Fruit fly (Drosophila melanogaster) whole organism, adult: Measurements from ENCODE around the gene ind.

Source experiments
- CG11617 ChIP-seq: fragments of 200-800 bp; sonication (Bioruptor generic); optimal IDR thresholded peaks from 2 replicates; lab custom pipeline; 2017; ENCODE audit warnings: mild to moderate bottlenecking, missing biosample characterization, missing genetic modification reagents, missing genetic modification characterization
- CG12768 ChIP-seq: fragments of 200-800 bp; sonication (Bioruptor generic); optimal IDR thresholded peaks from 2 replicates; lab custom pipeline; 2017; ENCODE audit warnings: missing biosample characterization, missing genetic modification characterization, mild to moderate bottlenecking, moderate library complexity, missing genetic modification reagents
- CG14711 ChIP-seq: fragments of 200-800 bp; sonication (Bioruptor generic); optimal IDR thresholded peaks from 2 replicates; lab custom pipeline; 2018; ENCODE audit warnings: missing biosample characterization, mild to moderate bottlenecking, missing genetic modification characterization, moderate library complexity
- CG1620 ChIP-seq: fragments of 200-800 bp; sonication (Bioruptor generic); optimal IDR thresholded peaks from 2 replicates; lab custom pipeline; 2016; ENCODE audit warnings: missing biosample characterization, missing genetic modification characterization
- CG33017 ChIP-seq: fragments of 200-800 bp; sonication (Bioruptor generic); optimal IDR thresholded peaks from 2 replicates; lab custom pipeline; 2018; ENCODE audit warnings: missing biosample characterization, mild to moderate bottlenecking, missing genetic modification characterization, moderate library complexity
- CG5204 ChIP-seq: fragments of 200-800 bp; sonication (Bioruptor generic); optimal IDR thresholded peaks from 2 replicates; lab custom pipeline; 2016; ENCODE audit warnings: missing biosample characterization, missing genetic modification characterization
- CG7045 ChIP-seq: fragments of 200-800 bp; sonication (Bioruptor generic); optimal IDR thresholded peaks from 2 replicates; lab custom pipeline; 2017; ENCODE audit warnings: missing biosample characterization, mild to moderate bottlenecking, missing genetic modification characterization
- CG7101 ChIP-seq: fragments of 200-800 bp; sonication (Bioruptor generic); optimal IDR thresholded peaks from 2 replicates; lab custom pipeline; 2018; ENCODE audit warnings: missing biosample characterization, mild to moderate bottlenecking, missing genetic modification characterization, moderate library complexity
- Clk ChIP-seq: fragments of 200-800 bp; sonication (Bioruptor generic); optimal IDR thresholded peaks from 2 replicates; lab custom pipeline; 2017; ENCODE audit warnings: missing biosample characterization, missing genetic modification characterization
- Crg-1 ChIP-seq: fragments of 200-800 bp; sonication (Bioruptor generic); optimal IDR thresholded peaks from 2 replicates; lab custom pipeline; 2016; ENCODE audit warnings: missing biosample characterization, missing genetic modification characterization
- Hr96 ChIP-seq: fragments of 200-800 bp; sonication (Bioruptor generic); optimal IDR thresholded peaks from 2 replicates; lab custom pipeline; 2016; ENCODE audit warnings: missing biosample characterization, missing genetic modification characterization
- Mnt ChIP-seq: fragments of 200-800 bp; sonication (Bioruptor generic); optimal IDR thresholded peaks from 2 replicates; lab custom pipeline; 2016; ENCODE audit warnings: missing biosample characterization, mild to moderate bottlenecking, missing genetic modification characterization
- bab1 ChIP-seq: fragments of 200-800 bp; sonication (Bioruptor generic); optimal IDR thresholded peaks from 3 replicates; lab custom pipeline; 2019; ENCODE audit warnings: missing biosample characterization, mild to moderate bottlenecking, missing genetic modification characterization, moderate library complexity
- cic ChIP-seq: fragments of 200-800 bp; sonication (Bioruptor generic); optimal IDR thresholded peaks from 2 replicates; lab custom pipeline; 2017; ENCODE audit warnings: missing biosample characterization, mild to moderate bottlenecking, missing genetic modification characterization, moderate library complexity
- cnc ChIP-seq, 2 experiments: fragments of >200 bp; optimal IDR thresholded peaks; 2 replicates each; lab custom pipeline; 2017
- kay ChIP-seq: fragments of 200-800 bp; sonication (Bioruptor generic); peaks from one replicate; lab custom pipeline; 2016; ENCODE audit warnings: missing biosample characterization, missing genetic modification characterization, borderline replicate concordance
- ovo ChIP-seq: fragments of 200-800 bp; sonication (Bioruptor generic); optimal IDR thresholded peaks from 2 replicates; lab custom pipeline; 2016; ENCODE audit warnings: missing biosample characterization, missing genetic modification characterization
- pad ChIP-seq: fragments of 200-800 bp; sonication (Bioruptor generic); optimal IDR thresholded peaks from 3 replicates; lab custom pipeline; 2017; ENCODE audit warnings: missing biosample characterization, missing genetic modification characterization, mild to moderate bottlenecking, moderate library complexity, missing genetic modification reagents
- tj ChIP-seq: fragments of 200-800 bp; sonication (Bioruptor generic); optimal IDR thresholded peaks from 3 replicates; lab custom pipeline; 2017; ENCODE audit warnings: missing biosample characterization, mild to moderate bottlenecking, missing genetic modification characterization, moderate library complexity
- toe ChIP-seq: fragments of 200-800 bp; sonication (Bioruptor generic); optimal IDR thresholded peaks from 2 replicates; lab custom pipeline; 2016; ENCODE audit warnings: missing biosample characterization, missing genetic modification characterization

The ind gene

dm6 chr3L:15054477-15054876 is 10.8 kb upstream of the ind start, which contains the start of gene EAChm:
Gene EAChm, plus strand, starts transcription at chr3L:15054777.
- no peak for TF ChIP-seq CG14711 (tag; lab: Kevin White, UChicago)
- TF ChIP-seq Mnt (GFP tag; lab: Kevin White, UChicago), result no peak
- TF ChIP-seq CG11617 (GFP tag; lab: Kevin White, UChicago), result no peak
- no peak for TF ChIP-seq Clk (GFP tag; lab: Kevin White, UChicago)
- no peak for TF ChIP-seq cnc (optimal IDR thresholded peaks at IDR 0.05; lab: Kevin White, UChicago)
- no peak for TF ChIP-seq CG12768 (GFP tag; lab: Kevin White, UChicago)
- TF ChIP-seq CG7101 (tag; lab: Kevin White, UChicago), result no peak

- TF ChIP-seq CG1620 (GFP tag; lab: Kevin White, UChicago) (no peak), CG5204 (GFP tag; lab: Kevin White, UChicago) (no peak), kay (GFP tag; lab: Kevin White, UChicago) (no peak), cic (no peak)
These were observed 10.3 kb upstream of the ind start, which contains the start of gene CG18649 for dm6 chr3L:15054035-15054434. Gene CG18649, minus strand, starts transcription at chr3L:15054135.

- no peak for TF ChIP-seq CG14711 (tag; lab: Kevin White, UChicago)
- no peak for TF ChIP-seq pad (GFP tag; lab: Kevin White, UChicago)
- no peak for TF ChIP-seq CG33017 (tag; lab: Kevin White, UChicago)
- no peak for TF ChIP-seq CG5204 (GFP tag; lab: Kevin White, UChicago)
- TF ChIP-seq CG7045, result no peak
- TF ChIP-seq bab1, result no peak
- TF ChIP-seq Mnt (GFP tag; lab: Kevin White, UChicago), result no peak
These were observed 9.5 kb upstream of the ind start, which contains the start of gene CG43680 for dm6 chr3L:15053251-15053650. Gene CG43680, minus strand, starts transcription at chr3L:15053351.

- no peak for TF ChIP-seq CG1620 (GFP tag; lab: Kevin White, UChicago)
- TF ChIP-seq CG7101 (tag; lab: Kevin White, UChicago), result no peak
- no peak for TF ChIP-seq CG12768 (GFP tag; lab: Kevin White, UChicago)
- no peak for TF ChIP-seq kay (GFP tag; lab: Kevin White, UChicago)
- TF ChIP-seq CG5204 (GFP tag; lab: Kevin White, UChicago), result no peak
- TF ChIP-seq Crg-1, result no peak
- TF ChIP-seq cnc (optimal IDR thresholded peaks at IDR 0.05; lab: Kevin White, UChicago), result no peak
- TF ChIP-seq toe, result no peak
- no peak for TF ChIP-seq CG7045
- no peak for TF ChIP-seq ovo (GFP tag; lab: Kevin White, UChicago)
- no peak for TF ChIP-seq Mnt (GFP tag; lab: Kevin White, UChicago)
- no peak for TF ChIP-seq CG14711 (tag; lab: Kevin White, UChicago)
- no peak for TF ChIP-seq cic
- no peak for TF ChIP-seq Hr96 (GFP tag; lab: Kevin White, UChicago)
These were observed 8.7 kb upstream of the ind start, which contains the start of gene CG13461 for dm6 chr3L:15052390-15052789. Gene CG13461, minus strand, starts transcription at chr3L:15052490.

- no peak for TF ChIP-seq ovo (GFP tag; lab: Kevin White, UChicago)
- TF ChIP-seq CG1620 (GFP tag; lab: Kevin White, UChicago), result no peak
- TF ChIP-seq CG14711 (tag; lab: Kevin White, UChicago), result no peak
- TF ChIP-seq tj (GFP tag; lab: Kevin White, UChicago), result no peak
- no peak for TF ChIP-seq Clk (GFP tag; lab: Kevin White, UChicago)
- no peak for TF ChIP-seq CG7101 (tag; lab: Kevin White, UChicago)
- TF ChIP-seq Hr96 (GFP tag; lab: Kevin White, UChicago), result no peak
These were observed 7.6 kb upstream of the ind start, which contains the start of gene CG43679 for dm6 chr3L:15051325-15051724. Gene CG43679, minus strand, starts transcription at chr3L:15051425.

dm6 chr3L:15050706-15051105 is 7.0 kb upstream of the ind start, which contains the start of gene CG12310:
Gene CG12310, minus strand, starts transcription at chr3L:15050806.
- no peak for TF ChIP-seq Clk (GFP tag; lab: Kevin White, UChicago)
- TF ChIP-seq pad (GFP tag; lab: Kevin White, UChicago), result no peak
- no peak for TF ChIP-seq bab1
- no peak for TF ChIP-seq Hr96 (GFP tag; lab: Kevin White, UChicago)
- TF ChIP-seq cic, result no peak
- TF ChIP-seq CG33017 (tag; lab: Kevin White, UChicago), result no peak
- no peak for TF ChIP-seq Mnt (GFP tag; lab: Kevin White, UChicago)
- TF ChIP-seq CG7101 (tag; lab: Kevin White, UChicago), result no peak

- TF ChIP-seq CG7045 (no peak), CG11617 (GFP tag; lab: Kevin White, UChicago) (no peak), bab1 (no peak), Crg-1 (no peak), pad (GFP tag; lab: Kevin White, UChicago) (no peak), CG1620 (GFP tag; lab: Kevin White, UChicago) (no peak), CG5204 (GFP tag; lab: Kevin White, UChicago) (no peak), cic (no peak), toe (no peak), Clk (GFP tag; lab: Kevin White, UChicago) (no peak), CG12768 (GFP tag; lab: Kevin White, UChicago) (no peak), ovo (GFP tag; lab: Kevin White, UChicago) (no peak)
These were observed 6.4 kb upstream of the ind start, which contains the start of gene CG18581 for dm6 chr3L:15050109-15050508. Gene CG18581, minus strand, starts transcription at chr3L:15050209.
